Fruit fly (Drosophila melanogaster): ENCODE measurements around the gene Crag.

The Crag gene

dm6 chrX:8560087-8560999, 31.5 kb upstream of the Crag start, which contains the start of the genes CG12112 and Trf4-1 (continued):
- TF ChIP-seq mld (GFP tag; IDR thresholded peaks at IDR 0.05; ENCODE audit: partially characterized antibody), result no peak
- no peak for TF ChIP-seq disco-r (GFP tag; optimal IDR thresholded peaks at IDR 0.05)
- no peak for TF ChIP-seq Neu2 (GFP tag; optimal IDR thresholded peaks at IDR 0.05; ENCODE audit: borderline replicate concordance)
- TF ChIP-seq CG12155 (GFP tag; optimal IDR thresholded peaks at IDR 0.05), result peak; percentile 55
- no peak for TF ChIP-seq Dfd (GFP tag; optimal IDR thresholded peaks at IDR 0.05)
- peak; percentile 79 for TF ChIP-seq knrl (GFP tag; IDR thresholded peaks at IDR 0.05; ENCODE audit: partially characterized antibody)
- no peak for TF ChIP-seq tx (GFP tag; optimal IDR thresholded peaks at IDR 0.05)
- no peak for TF ChIP-seq CG16815 (GFP tag; optimal IDR thresholded peaks at IDR 0.05)
- no peak for TF ChIP-seq CG33557 (GFP tag; optimal IDR thresholded peaks at IDR 0.05)
- TF ChIP-seq Ravus (GFP tag; IDR thresholded peaks at IDR 0.05), result no peak
- TF ChIP-seq sim (GFP tag; IDR thresholded peaks at IDR 0.05), result no peak
- TF ChIP-seq CG31365 (tag; optimal IDR thresholded peaks at IDR 0.05), result no peak
- peak; percentile 63 for TF ChIP-seq sna (GFP tag; IDR thresholded peaks at IDR 0.05; ENCODE audit: partially characterized antibody)
- no peak for TF ChIP-seq Spps (tag; optimal IDR thresholded peaks at IDR 0.05)
- no peak for TF ChIP-seq nau (GFP tag; optimal IDR thresholded peaks at IDR 0.05)
- no peak for TF ChIP-seq CG3726 (GFP tag; IDR thresholded peaks at IDR 0.05)
- peak; percentile 76 for TF ChIP-seq CG13287 (GFP tag; IDR thresholded peaks at IDR 0.05; ENCODE audit: partially characterized antibody)
- no peak for TF ChIP-seq CG9215 (GFP tag; IDR thresholded peaks at IDR 0.05)
- TF ChIP-seq eve (GFP tag; optimal IDR thresholded peaks at IDR 0.05), result no peak
- no peak for TF ChIP-seq usp (GFP tag; optimal IDR thresholded peaks at IDR 0.05)
- TF ChIP-seq CG30431 (GFP tag; optimal IDR thresholded peaks at IDR 0.05), result no peak
- no peak for TF ChIP-seq CG9437 (GFP tag; optimal IDR thresholded peaks at IDR 0.05)
- TF ChIP-seq HLHmδ (GFP tag; optimal IDR thresholded peaks at IDR 0.05), result no peak
- no peak for TF ChIP-seq Fer1 (GFP tag; optimal IDR thresholded peaks at IDR 0.05)
- TF ChIP-seq luna (GFP tag; optimal IDR thresholded peaks at IDR 0.05), result no peak
- no peak for TF ChIP-seq CG7271 (tag; optimal IDR thresholded peaks at IDR 0.05)
- no peak for TF ChIP-seq gt (GFP tag; IDR thresholded peaks at IDR 0.05)
- TF ChIP-seq Chrac-16 (GFP tag; optimal IDR thresholded peaks at IDR 0.05), result peak; percentile 30
- TF ChIP-seq hb (GFP tag; IDR thresholded peaks at IDR 0.05; ENCODE audit: partially characterized antibody), result peak; percentile 68; the same call in 1 of the 3 replicates
- no peak for TF ChIP-seq schlank (tag; optimal IDR thresholded peaks at IDR 0.05)
- no peak for TF ChIP-seq ERR (GFP tag; optimal IDR thresholded peaks at IDR 0.05)
- TF ChIP-seq Sox100B (GFP tag; optimal IDR thresholded peaks at IDR 0.05), result no peak
- no peak for TF ChIP-seq Atf-2 (GFP tag; optimal IDR thresholded peaks at IDR 0.05)
- no peak for TF ChIP-seq CrebB (tag; optimal IDR thresholded peaks at IDR 0.05)
- TF ChIP-seq CG10209 (GFP tag; optimal IDR thresholded peaks at IDR 0.05), result no peak
- no peak for TF ChIP-seq peb (GFP tag; IDR thresholded peaks at IDR 0.05)
- TF ChIP-seq Dp (GFP tag; optimal IDR thresholded peaks at IDR 0.05), result peak; percentile 50
- no peak for TF ChIP-seq H2.0 (GFP tag; IDR thresholded peaks at IDR 0.05)
- TF ChIP-seq Gug (GFP tag; IDR thresholded peaks at IDR 0.05), result no peak
- no peak for TF ChIP-seq CG5180 (GFP tag; optimal IDR thresholded peaks at IDR 0.05)
- peak; percentile 57; the same call in 2 of the 3 replicates for TF ChIP-seq CG14860 (GFP tag; IDR thresholded peaks at IDR 0.05; ENCODE audit: partially characterized antibody)
- TF ChIP-seq CG6254 (GFP tag; optimal IDR thresholded peaks at IDR 0.05), result no peak
- no peak for TF ChIP-seq Atf6 (GFP tag; IDR thresholded peaks at IDR 0.05)
- no peak for TF ChIP-seq CG5953 (GFP tag; IDR thresholded peaks at IDR 0.05)
- TF ChIP-seq CG18262 (tag; optimal IDR thresholded peaks at IDR 0.05), result no peak
- TF ChIP-seq Ssrp (tag; optimal IDR thresholded peaks at IDR 0.05), result no peak
- no peak for TF ChIP-seq pho (GFP tag; optimal IDR thresholded peaks at IDR 0.05)
- TF ChIP-seq CG1603 (tag; optimal IDR thresholded peaks at IDR 0.05), result peak; percentile 69
- TF ChIP-seq YL-1 (GFP tag; optimal IDR thresholded peaks at IDR 0.05), result peak; percentile 56

All from whole organism, embryonic.